Fruit fly (Drosophila melanogaster) whole organism, embryonic: ENCODE measurements around the gene CG14212.

Source experiments
- B-H2 ChIP-seq: fragments of 200-800 bp; sonication (Bioruptor generic); optimal IDR thresholded peaks from 2 replicates; lab custom pipeline; 2018; ENCODE audit warnings: missing biosample characterization, mild to moderate bottlenecking, missing genetic modification characterization
- Bgb ChIP-seq: fragments of 200-800 bp; sonication (Bioruptor generic); IDR thresholded peaks from 2 replicates; pipeline ENCODE4 v1.3.6; 2022; ENCODE audit warnings: missing biosample characterization, missing genetic modification characterization; ENCODE audit not compliant: partially characterized antibody
- CG10366 ChIP-seq: fragments of 200-800 bp; sonication (Bioruptor generic); IDR thresholded peaks from 2 replicates; pipeline ENCODE4 v1.3.6; 2022; ENCODE audit warnings: missing biosample characterization, missing genetic modification characterization
- CG10543 ChIP-seq: fragments of 200-800 bp; sonication (Bioruptor generic); optimal IDR thresholded peaks from 3 replicates; lab custom pipeline; 2017; ENCODE audit warnings: missing biosample characterization, mild to moderate bottlenecking, missing genetic modification characterization, moderate library complexity
- CG12155 ChIP-seq: fragments of 200-800 bp; sonication (Bioruptor generic); optimal IDR thresholded peaks from 3 replicates; lab custom pipeline; 2016; ENCODE audit warnings: missing biosample characterization, missing genetic modification characterization
- CG12769 ChIP-seq: fragments of 200-800 bp; sonication (Bioruptor generic); optimal IDR thresholded peaks from 2 replicates; lab custom pipeline; 2019; ENCODE audit warnings: missing biosample characterization, mild to moderate bottlenecking, missing genetic modification characterization, moderate library complexity
- CG14860 ChIP-seq: fragments of 200-800 bp; sonication (Bioruptor generic); IDR thresholded peaks from 3 replicates; pipeline ENCODE4 v1.3.6; 2022; ENCODE audit warnings: missing biosample characterization, missing genetic modification characterization; ENCODE audit not compliant: partially characterized antibody
- CG15073 ChIP-seq: fragments of 200-800 bp; sonication (Bioruptor generic); optimal IDR thresholded peaks from 2 replicates; lab custom pipeline; 2016; ENCODE audit warnings: missing biosample characterization, missing genetic modification characterization
- CG1529 ChIP-seq: fragments of 200-800 bp; sonication (Bioruptor generic); optimal IDR thresholded peaks from 3 replicates; lab custom pipeline; 2018; ENCODE audit warnings: missing biosample characterization, missing genetic modification characterization
- CG16813 ChIP-seq: fragments of 200-800 bp; sonication (Bioruptor generic); IDR thresholded peaks from 3 replicates; pipeline ENCODE4 v1.3.6; 2022; ENCODE audit warnings: missing biosample characterization, missing genetic modification characterization; ENCODE audit not compliant: partially characterized antibody
- CG17186 ChIP-seq: fragments of 200-800 bp; sonication (Bioruptor generic); optimal IDR thresholded peaks from 3 replicates; lab custom pipeline; 2017; ENCODE audit warnings: missing biosample characterization, missing genetic modification reagents, missing genetic modification characterization
- CG17829 ChIP-seq: fragments of 200-800 bp; optimal IDR thresholded peaks from 2 replicates; lab custom pipeline; 2019; ENCODE audit warnings: missing biosample characterization, mild to moderate bottlenecking, missing genetic modification characterization, moderate library complexity
- CG18011 ChIP-seq: fragments of 200-800 bp; sonication (Bioruptor generic); optimal IDR thresholded peaks from 2 replicates; lab custom pipeline; 2017; ENCODE audit warnings: missing biosample characterization, missing genetic modification characterization, mild to moderate bottlenecking, moderate library complexity, missing genotype
- CG18619 ChIP-seq: fragments of 200-800 bp; sonication (Bioruptor generic); optimal IDR thresholded peaks from 3 replicates; lab custom pipeline; 2017; ENCODE audit warnings: missing biosample characterization, mild to moderate bottlenecking, missing genetic modification characterization
- CG18764 ChIP-seq: fragments of 200-800 bp; sonication (Bioruptor generic); optimal IDR thresholded peaks from 3 replicates; lab custom pipeline; 2016; ENCODE audit warnings: missing biosample characterization, missing genetic modification characterization
- CG34376 ChIP-seq: fragments of 200-800 bp; sonication (Bioruptor generic); optimal IDR thresholded peaks from 2 replicates; lab custom pipeline; 2018; ENCODE audit warnings: missing biosample characterization, mild to moderate bottlenecking, missing genetic modification characterization
- CG4854 ChIP-seq: fragments of 200-800 bp; sonication (Bioruptor generic); optimal IDR thresholded peaks from 2 replicates; lab custom pipeline; 2016; ENCODE audit warnings: missing biosample characterization, missing genetic modification characterization, inconsistent platforms
- CG7372 ChIP-seq: fragments of 200-800 bp; sonication (Bioruptor generic); IDR thresholded peaks from 2 replicates; pipeline ENCODE4 v1.3.6; 2022; ENCODE audit warnings: missing biosample characterization, missing genetic modification characterization
- CG9215 ChIP-seq: fragments of 200-800 bp; sonication (Bioruptor generic); IDR thresholded peaks from 2 replicates; pipeline ENCODE4 v1.3.6; 2022; ENCODE audit warnings: missing biosample characterization, missing genetic modification characterization
- CG9609 ChIP-seq: fragments of 200-800 bp; sonication (Bioruptor generic); optimal IDR thresholded peaks from 3 replicates; lab custom pipeline; 2016; ENCODE audit warnings: missing biosample characterization, missing genetic modification characterization
- CG9727 ChIP-seq: fragments of 200-800 bp; sonication (Bioruptor generic); optimal IDR thresholded peaks from 3 replicates; lab custom pipeline; 2017; ENCODE audit warnings: missing biosample characterization, mild to moderate bottlenecking, missing genetic modification characterization
- D19A ChIP-seq: fragments of 200-800 bp; optimal IDR thresholded peaks from 3 replicates; lab custom pipeline; 2019; ENCODE audit warnings: missing biosample characterization, mild to moderate bottlenecking, missing genetic modification characterization, moderate library complexity
- Dbx ChIP-seq: fragments of 200-800 bp; sonication (Bioruptor generic); IDR thresholded peaks from 3 replicates; pipeline ENCODE4 v1.3.6; 2022; ENCODE audit warnings: missing biosample characterization, missing genetic modification characterization
- Deaf1 ChIP-seq: fragments of 200-800 bp; optimal IDR thresholded peaks from 3 replicates; lab custom pipeline; 2019; ENCODE audit warnings: missing biosample characterization, mild to moderate bottlenecking, missing genetic modification characterization, moderate library complexity
- ERR ChIP-seq: fragments of 200-800 bp; sonication (Bioruptor generic); optimal IDR thresholded peaks from 2 replicates; lab custom pipeline; 2016; ENCODE audit warnings: missing biosample characterization, missing genetic modification characterization
- Hr3 ChIP-seq: fragments of 200-800 bp; sonication (Bioruptor generic); optimal IDR thresholded peaks from 3 replicates; lab custom pipeline; 2016; ENCODE audit warnings: missing biosample characterization, missing genetic modification characterization
- Max ChIP-seq: fragments of 200-800 bp; sonication (Bioruptor generic); optimal IDR thresholded peaks from 2 replicates; lab custom pipeline; 2016; ENCODE audit warnings: missing biosample characterization, mild to moderate bottlenecking, missing genetic modification characterization
- Meics ChIP-seq: fragments of 200-800 bp; sonication (Bioruptor generic); optimal IDR thresholded peaks from 2 replicates; lab custom pipeline; 2017; ENCODE audit warnings: missing biosample characterization, mild to moderate bottlenecking, missing genetic modification characterization
- Mrtf ChIP-seq: fragments of 200-800 bp; sonication (Bioruptor generic); IDR thresholded peaks from 3 replicates; pipeline ENCODE4 v1.3.6; 2022; ENCODE audit warnings: missing biosample characterization, missing genetic modification characterization
- Pdp1 ChIP-seq, 2 experiments: fragments of 200-800 bp; sonication (Bioruptor generic); optimal IDR thresholded peaks; 3 replicates each; lab custom pipeline; 2016; ENCODE audit warnings: missing biosample characterization in 2 of 2, missing genetic modification characterization in 2 of 2, mild to moderate bottlenecking in 1 of 2, moderate library complexity in 1 of 2
- crp ChIP-seq, 2 experiments: fragments of 200-800 bp; sonication (Bioruptor generic); optimal IDR thresholded peaks; 2 replicates in 1 of 2; 3 replicates in 1 of 2; lab custom pipeline; 2017; ENCODE audit warnings: missing biosample characterization in 2 of 2, missing genetic modification characterization in 2 of 2, mild to moderate bottlenecking in 1 of 2, moderate library complexity in 1 of 2
- danr ChIP-seq: fragments of 200-800 bp; sonication (Bioruptor generic); IDR thresholded peaks from 2 replicates; pipeline ENCODE4 v1.3.6; 2022; ENCODE audit warnings: missing biosample characterization, missing genetic modification characterization
- dimm ChIP-seq: fragments of 200-800 bp; sonication (Bioruptor generic); IDR thresholded peaks from 2 replicates; pipeline ENCODE4 v1.3.6; 2022; ENCODE audit warnings: missing biosample characterization, missing genetic modification characterization
- ems ChIP-seq: fragments of 200-800 bp; sonication (Bioruptor generic); optimal IDR thresholded peaks from 3 replicates; lab custom pipeline; 2016; ENCODE audit warnings: missing biosample characterization, missing genetic modification characterization
- fu2 ChIP-seq: fragments of 200-800 bp; sonication (Bioruptor generic); optimal IDR thresholded peaks from 2 replicates; lab custom pipeline; 2016; ENCODE audit warnings: missing biosample characterization, missing genetic modification characterization
- jing ChIP-seq: fragments of 200-800 bp; sonication (Bioruptor generic); optimal IDR thresholded peaks from 2 replicates; lab custom pipeline; 2018; ENCODE audit warnings: missing biosample characterization, mild to moderate bottlenecking, missing genetic modification characterization
- jumu ChIP-seq: fragments of 200-800 bp; sonication (Bioruptor generic); optimal IDR thresholded peaks from 3 replicates; lab custom pipeline; 2016; ENCODE audit warnings: missing biosample characterization, missing genetic modification characterization
- lmd ChIP-seq: fragments of 200-800 bp; sonication (Bioruptor generic); IDR thresholded peaks from 2 replicates; pipeline ENCODE4 v1.3.6; 2022; ENCODE audit warnings: missing biosample characterization, missing genetic modification characterization
- maf-S ChIP-seq: fragments of 200-800 bp; sonication (Bioruptor generic); optimal IDR thresholded peaks from 2 replicates; lab custom pipeline; 2016; ENCODE audit warnings: missing biosample characterization, missing genetic modification characterization
- p53 ChIP-seq: fragments of 200-800 bp; sonication (Bioruptor generic); optimal IDR thresholded peaks from 2 replicates; lab custom pipeline; 2016; ENCODE audit warnings: missing biosample characterization, missing genetic modification characterization
- prd ChIP-seq, 3 experiments: fragments of >200 bp in 2 of 3; fragments of 200-800 bp in 1 of 3; sonication (Bioruptor generic) in 1 of 3; optimal IDR thresholded peaks in 2 of 3; IDR thresholded peaks in 1 of 3; 2 replicates in 2 of 3; 3 replicates in 1 of 3; pipeline versions ENCODE4 v1.3.6 to Lab custom; 2017 to 2022; ENCODE audit warnings: missing biosample characterization in 1 of 3, missing genetic modification characterization in 1 of 3
- psq ChIP-seq: fragments of 200-800 bp; sonication (Bioruptor generic); optimal IDR thresholded peaks from 2 replicates; lab custom pipeline; 2017; ENCODE audit warnings: missing biosample characterization, missing genetic modification characterization
- repo ChIP-seq: fragments of 200-800 bp; sonication (Bioruptor generic); optimal IDR thresholded peaks from 2 replicates; lab custom pipeline; 2016; ENCODE audit warnings: missing biosample characterization, missing genetic modification characterization
- run ChIP-seq: fragments of 200-800 bp; sonication (Bioruptor generic); optimal IDR thresholded peaks from 3 replicates; lab custom pipeline; 2018; ENCODE audit warnings: missing biosample characterization, mild to moderate bottlenecking, missing genetic modification characterization
- sd ChIP-seq: fragments of 200-800 bp; sonication (Bioruptor generic); optimal IDR thresholded peaks from 3 replicates; lab custom pipeline; 2018; ENCODE audit warnings: missing biosample characterization, mild to moderate bottlenecking, missing genetic modification characterization, moderate library complexity
- sens ChIP-seq: fragments of 200-800 bp; sonication (Bioruptor generic); peaks from one replicate; lab custom pipeline; 2016; ENCODE audit warnings: missing biosample characterization, missing genetic modification characterization
- slou ChIP-seq: fragments of 200-800 bp; sonication (Bioruptor generic); optimal IDR thresholded peaks from 3 replicates; lab custom pipeline; 2016; ENCODE audit warnings: missing biosample characterization, missing genetic modification characterization
- tap ChIP-seq: fragments of 200-800 bp; optimal IDR thresholded peaks from 3 replicates; lab custom pipeline; 2019; ENCODE audit warnings: missing biosample characterization, mild to moderate bottlenecking, missing genetic modification characterization, moderate library complexity
- twi ChIP-seq: fragments of 200-800 bp; optimal IDR thresholded peaks from 2 replicates; lab custom pipeline; 2019; ENCODE audit warnings: missing biosample characterization, mild to moderate bottlenecking, missing genetic modification characterization, moderate library complexity
- unpg ChIP-seq: fragments of 200-800 bp; sonication (Bioruptor generic); optimal IDR thresholded peaks from 3 replicates; lab custom pipeline; 2018; ENCODE audit warnings: missing biosample characterization, mild to moderate bottlenecking, missing genetic modification characterization, moderate library complexity

Gene CG14212

DNA sequence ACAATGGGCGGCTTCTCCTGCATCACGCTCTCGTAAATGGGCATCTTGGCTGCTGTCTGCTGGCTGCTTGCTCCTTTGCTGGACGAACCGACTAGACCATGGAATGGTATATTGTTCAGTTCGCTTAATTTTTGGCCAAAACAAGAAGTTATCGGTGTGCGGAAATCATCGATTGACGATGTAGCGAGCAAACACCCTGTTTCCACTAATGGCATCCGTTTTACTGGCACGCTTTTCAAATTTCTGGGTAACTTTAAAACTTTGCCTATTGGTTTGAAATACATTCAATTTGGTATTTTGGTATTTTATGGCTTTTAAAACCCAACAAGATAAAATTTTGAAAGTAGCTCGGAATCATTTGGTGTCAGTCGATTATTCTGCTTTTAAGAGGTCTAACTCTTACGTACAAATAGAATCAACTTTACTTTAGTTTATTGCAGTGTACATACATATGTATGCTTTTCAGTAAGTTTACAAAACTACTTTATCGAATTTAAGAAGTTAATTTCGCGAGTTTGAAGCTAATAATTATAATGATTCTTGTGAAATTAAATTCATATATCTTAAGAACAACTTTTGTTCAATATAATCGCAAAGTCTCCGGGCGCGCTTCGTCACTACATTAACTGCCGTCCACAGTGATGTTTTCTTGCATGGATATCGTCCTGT is 20.5 kb downstream of the CG14212 start, which contains the start of gene Arp10 (continued):
- TF ChIP-seq CG18011, result no peak
- TF ChIP-seq CG17186 (GFP tag; lab: Kevin White, UChicago), result peak; percentile 44
- no peak for TF ChIP-seq run (tag; lab: Kevin White, UChicago)
- peak; percentile 82 for TF ChIP-seq Meics (GFP tag; lab: Kevin White, UChicago)
- TF ChIP-seq CG1529 (GFP tag; lab: Kevin White, UChicago), result no peak
- peak; percentile 72 for TF ChIP-seq sens (GFP tag; lab: Kevin White, UChicago)
- TF ChIP-seq CG12769 (tag; lab: Kevin White, UChicago), result no peak
- TF ChIP-seq fu2, result no peak
- no peak for TF ChIP-seq repo (GFP tag; lab: Kevin White, UChicago)
- no peak for TF ChIP-seq CG14860 (GFP tag; lab: Robert Waterston, UW)
- no peak for TF ChIP-seq p53
- no peak for TF ChIP-seq maf-S (GFP tag; lab: Kevin White, UChicago)
- TF ChIP-seq danr (GFP tag; lab: Robert Waterston, UW), result no peak
- TF ChIP-seq CG16813 (GFP tag; lab: Robert Waterston, UW), result peak; percentile 60; the same call in 2 of the 3 replicates
- TF ChIP-seq slou (GFP tag; lab: Kevin White, UChicago), result no peak
- no peak for TF ChIP-seq CG18619 (GFP tag; lab: Kevin White, UChicago)
- TF ChIP-seq Mrtf, result no peak
- no peak for TF ChIP-seq psq (GFP tag; lab: Kevin White, UChicago)
- TF ChIP-seq Dbx (GFP tag; lab: Robert Waterston, UW), result no peak
- no peak for TF ChIP-seq jing (GFP tag; lab: Kevin White, UChicago)
- TF ChIP-seq CG10366 (GFP tag; lab: Robert Waterston, UW), result no peak
- no peak for TF ChIP-seq D19A (tag; lab: Kevin White, UChicago)
- peak; percentile 15 for TF ChIP-seq CG17829 (tag; lab: Kevin White, UChicago)
- no peak for TF ChIP-seq dimm (GFP tag; lab: Robert Waterston, UW)
- TF ChIP-seq Pdp1 (GFP tag; optimal IDR thresholded peaks at IDR 0.05; lab: Kevin White, UChicago), result peak; percentile 23 to 27
- TF ChIP-seq ems, result no peak
- no peak for TF ChIP-seq CG9609 (GFP tag; lab: Kevin White, UChicago)
- TF ChIP-seq CG9727, result peak; percentile 18
- TF ChIP-seq CG4854 (GFP tag; lab: Kevin White, UChicago), result no peak
- TF ChIP-seq lmd (GFP tag; lab: Robert Waterston, UW), result no peak
- no peak for TF ChIP-seq CG15073
- no peak for TF ChIP-seq jumu (GFP tag; lab: Kevin White, UChicago)
- TF ChIP-seq Max (GFP tag; lab: Kevin White, UChicago), result no peak
- no peak for TF ChIP-seq Deaf1 (tag; lab: Kevin White, UChicago)
- TF ChIP-seq CG7372 (GFP tag; lab: Robert Waterston, UW), result no peak
- TF ChIP-seq twi, result no peak
- no peak for TF ChIP-seq CG9215 (GFP tag; lab: Robert Waterston, UW)
- no peak for TF ChIP-seq unpg (GFP tag; lab: Kevin White, UChicago)
- TF ChIP-seq CG18764, result peak; percentile 15
- TF ChIP-seq CG10543 (GFP tag; lab: Kevin White, UChicago), result no peak
- no peak for TF ChIP-seq Hr3
- no peak for TF ChIP-seq CG12155 (GFP tag; lab: Kevin White, UChicago)
- no peak for TF ChIP-seq ERR (GFP tag; lab: Kevin White, UChicago)
- TF ChIP-seq Bgb (GFP tag; lab: Robert Waterston, UW), result peak; percentile 43; the same call in 1 of the 2 replicates
- TF ChIP-seq CG34376, result no peak
- no peak for TF ChIP-seq tap (tag; lab: Kevin White, UChicago)
- no peak for TF ChIP-seq sd (tag; lab: Kevin White, UChicago)
- TF ChIP-seq B-H2 (GFP tag; lab: Kevin White, UChicago), result no peak
- no peak for TF ChIP-seq crp (GFP tag; optimal IDR thresholded peaks at IDR 0.05; lab: Kevin White, UChicago)
- TF ChIP-seq prd (optimal IDR thresholded peaks at IDR 0.05; lab: Kevin White, UChicago), result no peak
- TF ChIP-seq prd (GFP tag; IDR thresholded peaks at IDR 0.05; lab: Robert Waterston, UW), result no peak
